Fruit fly (Drosophila melanogaster) whole organism, embryonic: ENCODE data around the gene CG5262.

Source experiments
- Abd-B ChIP-seq: fragments of 200-800 bp; sonication (Bioruptor generic); optimal IDR thresholded peaks from 2 replicates; lab custom pipeline; 2018; ENCODE audit warnings: missing biosample characterization, mild to moderate bottlenecking, missing genetic modification characterization, moderate library complexity
- Ada2b ChIP-seq: fragments of 200-800 bp; sonication (Bioruptor generic); IDR thresholded peaks from 2 replicates; pipeline ENCODE4 v1.3.6; 2022; ENCODE audit warnings: missing biosample characterization, missing genetic modification characterization
- CG10431 ChIP-seq: fragments of 200-800 bp; sonication (Bioruptor generic); optimal IDR thresholded peaks from 3 replicates; lab custom pipeline; 2018; ENCODE audit warnings: missing biosample characterization, mild to moderate bottlenecking, missing genetic modification characterization
- CG10959 ChIP-seq: fragments of 200-800 bp; sonication (Bioruptor generic); IDR thresholded peaks from 2 replicates; pipeline ENCODE4 v1.3.6; 2022; ENCODE audit warnings: missing biosample characterization, missing genetic modification characterization
- CG11504 ChIP-seq: fragments of 200-800 bp; sonication (Bioruptor generic); optimal IDR thresholded peaks from 3 replicates; lab custom pipeline; 2019; ENCODE audit warnings: missing biosample characterization, mild to moderate bottlenecking, missing genetic modification characterization, moderate library complexity
- CG13894 ChIP-seq: fragments of 200-800 bp; sonication (Bioruptor generic); optimal IDR thresholded peaks from 3 replicates; lab custom pipeline; 2018; ENCODE audit warnings: missing biosample characterization, mild to moderate bottlenecking, missing genetic modification characterization, moderate library complexity
- CG14667 ChIP-seq: fragments of 200-800 bp; sonication (Bioruptor generic); IDR thresholded peaks from 2 replicates; pipeline ENCODE4 v1.3.6; 2022; ENCODE audit warnings: missing biosample characterization, missing genetic modification characterization
- CG17568 ChIP-seq: fragments of 200-800 bp; sonication (Bioruptor generic); optimal IDR thresholded peaks from 2 replicates; lab custom pipeline; 2018; ENCODE audit warnings: missing biosample characterization, mild to moderate bottlenecking, missing genetic modification characterization, moderate library complexity
- CG2129 ChIP-seq: fragments of 200-800 bp; sonication (Bioruptor generic); IDR thresholded peaks from 2 replicates; pipeline ENCODE4 v1.3.6; 2022; ENCODE audit warnings: missing biosample characterization, missing genetic modification characterization; ENCODE audit not compliant: partially characterized antibody
- CG2199 ChIP-seq: fragments of 200-800 bp; sonication (Bioruptor generic); IDR thresholded peaks from 3 replicates; pipeline ENCODE4 v1.3.6; 2022; ENCODE audit warnings: missing biosample characterization, missing genetic modification characterization
- CG32772 ChIP-seq: fragments of 200-800 bp; sonication (Bioruptor generic); IDR thresholded peaks from 2 replicates; pipeline ENCODE4 v1.3.6; 2022; ENCODE audit warnings: missing biosample characterization, missing genetic modification characterization
- CG3838 ChIP-seq: fragments of 200-800 bp; sonication (Bioruptor generic); optimal IDR thresholded peaks from 3 replicates; lab custom pipeline; 2016; ENCODE audit warnings: missing biosample characterization, missing genetic modification characterization
- CG3995 ChIP-seq: fragments of 200-800 bp; sonication (Bioruptor generic); optimal IDR thresholded peaks from 3 replicates; lab custom pipeline; 2016; ENCODE audit warnings: missing biosample characterization, missing genetic modification characterization
- CG43689 ChIP-seq: fragments of 200-800 bp; sonication (Bioruptor generic); IDR thresholded peaks from 2 replicates; pipeline ENCODE4 v1.3.6; 2022; ENCODE audit warnings: missing biosample characterization, missing genetic modification characterization
- CG4820 ChIP-seq: fragments of 200-800 bp; sonication (Bioruptor generic); optimal IDR thresholded peaks from 3 replicates; lab custom pipeline; 2016; ENCODE audit warnings: missing biosample characterization, missing genetic modification characterization
- CG5180 ChIP-seq: fragments of 200-800 bp; sonication (Bioruptor generic); optimal IDR thresholded peaks from 3 replicates; lab custom pipeline; 2017; ENCODE audit warnings: missing biosample characterization, missing genetic modification characterization, mild to moderate bottlenecking, moderate library complexity, missing genetic modification reagents
- CG6254 ChIP-seq: fragments of 200-800 bp; sonication (Bioruptor generic); optimal IDR thresholded peaks from 3 replicates; lab custom pipeline; 2017; ENCODE audit warnings: mild to moderate bottlenecking, missing biosample characterization, missing genetic modification reagents, missing genetic modification characterization
- CG7271 ChIP-seq: fragments of 200-800 bp; sonication (Bioruptor generic); optimal IDR thresholded peaks from 2 replicates; lab custom pipeline; 2018; ENCODE audit warnings: missing biosample characterization, mild to moderate bottlenecking, missing genetic modification characterization, moderate library complexity
- CG8359 ChIP-seq: fragments of 200-800 bp; sonication (Bioruptor generic); optimal IDR thresholded peaks from 2 replicates; lab custom pipeline; 2017; ENCODE audit warnings: missing biosample characterization, mild to moderate bottlenecking, missing genetic modification characterization, borderline replicate concordance
- CG9727 ChIP-seq: fragments of 200-800 bp; sonication (Bioruptor generic); optimal IDR thresholded peaks from 3 replicates; lab custom pipeline; 2017; ENCODE audit warnings: missing biosample characterization, mild to moderate bottlenecking, missing genetic modification characterization
- CG9797 ChIP-seq: fragments of 200-800 bp; sonication (Bioruptor generic); optimal IDR thresholded peaks from 3 replicates; lab custom pipeline; 2018; ENCODE audit warnings: missing biosample characterization, mild to moderate bottlenecking, missing genetic modification characterization
- Dp ChIP-seq: fragments of 200-800 bp; sonication (Bioruptor generic); optimal IDR thresholded peaks from 2 replicates; lab custom pipeline; 2018; ENCODE audit warnings: missing biosample characterization, mild to moderate bottlenecking, missing genetic modification characterization, moderate library complexity
- GATAe ChIP-seq: fragments of 200-800 bp; sonication (Bioruptor generic); conservative IDR thresholded peaks from 2 replicates; pipeline ENCODE4 v1.3.6; 2022; ENCODE audit warnings: missing biosample characterization, missing genetic modification characterization
- Max ChIP-seq: fragments of 200-800 bp; sonication (Bioruptor generic); optimal IDR thresholded peaks from 2 replicates; lab custom pipeline; 2016; ENCODE audit warnings: missing biosample characterization, mild to moderate bottlenecking, missing genetic modification characterization
- Med ChIP-seq: fragments of 200-800 bp; sonication (Bioruptor generic); peaks from one replicate; lab custom pipeline; 2016; ENCODE audit warnings: missing biosample characterization, missing genetic modification characterization, mild to moderate bottlenecking, inconsistent platforms, moderate library complexity
- Pdp1 ChIP-seq, 2 experiments: fragments of 200-800 bp; sonication (Bioruptor generic); optimal IDR thresholded peaks; 3 replicates each; lab custom pipeline; 2016; ENCODE audit warnings: missing biosample characterization in 2 of 2, missing genetic modification characterization in 2 of 2, mild to moderate bottlenecking in 1 of 2, moderate library complexity in 1 of 2
- Six4 ChIP-seq: fragments of 200-800 bp; sonication (Bioruptor generic); optimal IDR thresholded peaks from 2 replicates; lab custom pipeline; 2016; ENCODE audit warnings: missing biosample characterization, missing genetic modification characterization
- Sry-β ChIP-seq: fragments of 200-800 bp; sonication (Bioruptor generic); optimal IDR thresholded peaks from 2 replicates; lab custom pipeline; 2018; ENCODE audit warnings: missing biosample characterization, mild to moderate bottlenecking, missing genetic modification characterization, moderate library complexity
- al ChIP-seq: fragments of 200-800 bp; sonication (Bioruptor generic); IDR thresholded peaks from 2 replicates; pipeline ENCODE4 v1.3.6; 2022; ENCODE audit warnings: missing biosample characterization, missing genetic modification characterization
- ato ChIP-seq: fragments of 200-800 bp; sonication (Bioruptor generic); IDR thresholded peaks from 2 replicates; pipeline ENCODE4 v1.3.6; 2022; ENCODE audit warnings: missing biosample characterization, missing genetic modification characterization; ENCODE audit not compliant: partially characterized antibody
- dati ChIP-seq: fragments of 200-800 bp; sonication (Bioruptor generic); IDR thresholded peaks from 2 replicates; pipeline ENCODE4 v1.3.6; 2022; ENCODE audit warnings: missing biosample characterization, missing genetic modification characterization
- eve ChIP-seq, 2 experiments: fragments of >200 bp; optimal IDR thresholded peaks; 2 replicates each; lab custom pipeline; 2017; ENCODE audit warnings: missing biosample characterization in 2 of 2, missing genetic modification characterization in 2 of 2
- gcm ChIP-seq: fragments of 200-800 bp; sonication (Bioruptor generic); optimal IDR thresholded peaks from 2 replicates; lab custom pipeline; 2019; ENCODE audit warnings: missing biosample characterization, mild to moderate bottlenecking, missing genetic modification characterization, moderate library complexity
- grn ChIP-seq: fragments of 200-800 bp; sonication (Bioruptor generic); optimal IDR thresholded peaks from 3 replicates; lab custom pipeline; 2017; ENCODE audit warnings: missing biosample characterization, missing genetic modification characterization
- h ChIP-seq: fragments of >200 bp; optimal IDR thresholded peaks from 2 replicates; lab custom pipeline; 2017
- lab ChIP-seq: fragments of 200-800 bp; sonication (Bioruptor generic); optimal IDR thresholded peaks from 3 replicates; lab custom pipeline; 2017; ENCODE audit warnings: missing biosample characterization, missing genetic modification characterization, mild to moderate bottlenecking, moderate library complexity, missing genetic modification reagents
- nom ChIP-seq: fragments of 200-800 bp; sonication (Bioruptor generic); optimal IDR thresholded peaks from 2 replicates; lab custom pipeline; 2017; ENCODE audit warnings: missing biosample characterization, missing genetic modification characterization, mild to moderate bottlenecking, moderate library complexity, missing genetic modification reagents
- odd ChIP-seq: fragments of 200-800 bp; sonication (Bioruptor generic); optimal IDR thresholded peaks from 2 replicates; lab custom pipeline; 2017; ENCODE audit warnings: missing biosample characterization, mild to moderate bottlenecking, missing genetic modification characterization
- pita ChIP-seq: fragments of 200-800 bp; sonication (Bioruptor generic); optimal IDR thresholded peaks from 2 replicates; lab custom pipeline; 2017; ENCODE audit warnings: missing biosample characterization, mild to moderate bottlenecking, missing genetic modification characterization
- prd ChIP-seq, 3 experiments: fragments of >200 bp in 2 of 3; fragments of 200-800 bp in 1 of 3; sonication (Bioruptor generic) in 1 of 3; optimal IDR thresholded peaks in 2 of 3; IDR thresholded peaks in 1 of 3; 2 replicates in 2 of 3; 3 replicates in 1 of 3; pipeline versions ENCODE4 v1.3.6 to Lab custom; 2017 to 2022; ENCODE audit warnings: missing biosample characterization in 1 of 3, missing genetic modification characterization in 1 of 3
- psq ChIP-seq: fragments of 200-800 bp; sonication (Bioruptor generic); optimal IDR thresholded peaks from 2 replicates; lab custom pipeline; 2017; ENCODE audit warnings: missing biosample characterization, missing genetic modification characterization
- pum ChIP-seq: fragments of 200-800 bp; sonication (Bioruptor generic); optimal IDR thresholded peaks from 2 replicates; lab custom pipeline; 2016; ENCODE audit warnings: missing biosample characterization, missing genetic modification characterization
- sens ChIP-seq: fragments of 200-800 bp; sonication (Bioruptor generic); peaks from one replicate; lab custom pipeline; 2016; ENCODE audit warnings: missing biosample characterization, missing genetic modification characterization
- seq ChIP-seq: fragments of 200-800 bp; sonication (Bioruptor generic); IDR thresholded peaks from 2 replicates; pipeline ENCODE4 v1.3.6; 2022; ENCODE audit warnings: missing biosample characterization, missing genetic modification characterization
- ssp ChIP-seq: fragments of 200-800 bp; sonication (Bioruptor generic); IDR thresholded peaks from 2 replicates; pipeline ENCODE4 v1.3.6; 2022; ENCODE audit warnings: missing biosample characterization, missing genetic modification characterization
- unc-4 ChIP-seq: fragments of 200-800 bp; sonication (Bioruptor generic); IDR thresholded peaks from 2 replicates; pipeline ENCODE4 v1.3.6; 2022; ENCODE audit warnings: missing biosample characterization, missing genetic modification characterization; ENCODE audit not compliant: partially characterized antibody

The CG5262 gene

DNA sequence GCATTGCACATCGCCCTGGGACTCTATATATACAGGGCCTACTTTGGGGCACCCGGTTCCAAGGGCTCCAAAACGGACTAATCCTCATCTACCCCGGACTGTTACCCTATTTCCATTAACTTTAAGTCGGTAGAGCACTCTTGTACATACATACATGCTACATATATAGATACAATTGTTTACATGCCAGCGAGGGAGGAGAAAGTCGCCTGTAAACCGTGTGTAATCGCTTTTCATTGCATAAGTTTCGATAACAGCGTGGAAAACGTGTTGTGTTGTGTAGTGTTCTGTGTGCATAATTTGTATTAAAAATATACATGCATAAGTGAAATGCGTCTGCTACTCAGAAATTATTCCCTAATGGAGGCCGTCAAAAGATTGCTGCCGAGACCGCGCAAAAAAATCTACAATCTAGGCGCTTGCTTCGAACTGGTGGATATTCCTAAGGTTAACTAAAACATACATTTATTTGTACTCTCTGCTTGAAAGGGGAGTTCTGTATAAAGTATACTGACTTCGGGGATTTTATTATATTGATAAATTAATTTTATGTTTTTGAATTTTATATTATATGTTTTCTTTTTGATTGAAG is 44.0 kb upstream of the CG5262 start, which contains the start of gene isoQC:
TSS of gene isoQC (plus strand) at position 270 of the 592 bp plus-strand sequence.
- TF ChIP-seq CG17568 (GFP tag; lab: Kevin White, UChicago): peak; percentile 75
- no peak for TF ChIP-seq CG4820 (GFP tag; lab: Kevin White, UChicago)
- peak; percentile 80 for TF ChIP-seq gcm (GFP tag; lab: Kevin White, UChicago)
- no peak for TF ChIP-seq CG2199
- peak in 1 of 2 experiments; percentile 86 for TF ChIP-seq eve (GFP tag; optimal IDR thresholded peaks at IDR 0.05; lab: Kevin White, UChicago)
- peak; percentile 19 for TF ChIP-seq Med
- TF ChIP-seq Pdp1 (GFP tag; optimal IDR thresholded peaks at IDR 0.05; lab: Kevin White, UChicago): peak in 1 of 2 experiments; percentile 99
- TF ChIP-seq sens (GFP tag; lab: Kevin White, UChicago): peak; percentile 37
- TF ChIP-seq CG3838 (GFP tag; lab: Kevin White, UChicago): peak; percentile 53
- TF ChIP-seq CG10431: peak; percentile 76

DNA sequence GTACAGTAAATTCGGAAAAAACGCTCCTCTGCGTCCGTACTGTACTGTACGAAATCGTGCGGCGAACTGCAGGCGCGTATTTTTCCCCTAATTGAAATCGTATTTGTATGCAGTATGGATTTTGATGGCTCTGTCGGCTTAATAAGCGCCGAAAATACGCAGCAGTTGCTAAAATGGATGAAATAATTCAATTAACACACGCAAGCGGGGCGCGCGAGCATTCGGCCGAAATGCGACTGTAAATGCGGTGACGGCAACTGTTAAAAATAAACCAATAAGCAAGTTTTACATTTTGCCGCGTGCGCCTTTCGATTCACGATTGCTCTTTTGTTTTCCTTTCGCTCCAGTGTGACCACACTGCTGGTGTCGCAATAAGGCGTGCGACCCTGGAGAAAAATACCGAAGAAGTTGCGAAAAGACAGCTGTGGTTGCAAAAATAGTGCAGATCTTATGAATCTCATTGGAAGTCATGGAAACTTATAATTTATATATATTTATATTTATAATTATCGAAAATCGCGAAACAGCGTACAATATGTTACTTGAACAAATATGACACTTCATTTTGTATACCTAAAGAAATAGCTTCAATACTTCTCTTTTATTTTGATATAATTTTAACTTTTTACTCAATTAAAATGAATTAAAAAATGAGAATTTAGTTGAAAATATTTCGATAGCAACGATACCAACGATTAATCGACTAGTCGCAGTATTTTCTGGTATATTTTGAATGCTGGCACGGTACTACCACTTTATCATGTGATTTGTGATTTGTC is 42.9 kb upstream of the CG5262 start, which contains the start of the genes CG32428 and CG5969:
TSS of gene CG32428 (minus strand) at position 703 of the 779 bp plus-strand sequence.
TSS of gene CG5969 (plus strand) at position 763 of the 779 bp plus-strand sequence.
- peak; percentile 45 for TF ChIP-seq Max (GFP tag; lab: Kevin White, UChicago)
- TF ChIP-seq dati (GFP tag; lab: Robert Waterston, UW): no peak
- TF ChIP-seq Sry-β (GFP tag; lab: Kevin White, UChicago): no peak
- TF ChIP-seq seq (GFP tag; lab: Robert Waterston, UW): no peak
- peak; percentile 65 for TF ChIP-seq Abd-B
- peak; percentile 54 for TF ChIP-seq CG14667 (GFP tag; lab: Robert Waterston, UW)
- TF ChIP-seq psq (GFP tag; lab: Kevin White, UChicago): peak; percentile 69
- TF ChIP-seq CG3995: peak; percentile 95
- peak; percentile 70 for TF ChIP-seq CG9727 (GFP tag; lab: Kevin White, UChicago)
- TF ChIP-seq GATAe (GFP tag; lab: Robert Waterston, UW): peak; percentile 9; the same call in 1 of the 2 replicates
- TF ChIP-seq ssp (GFP tag; lab: Robert Waterston, UW): no peak; the same call in 1 of the 2 replicates
- no peak for TF ChIP-seq nom (GFP tag; lab: Kevin White, UChicago)
- no peak for TF ChIP-seq CG10959 (GFP tag; lab: Robert Waterston, UW)
- TF ChIP-seq lab (GFP tag; lab: Kevin White, UChicago): peak; percentile 72
- no peak for TF ChIP-seq CG8359 (GFP tag; lab: Kevin White, UChicago)
- TF ChIP-seq CG7271 (tag; lab: Kevin White, UChicago): peak; percentile 12
- no peak for TF ChIP-seq CG43689 (GFP tag; lab: Robert Waterston, UW)
- TF ChIP-seq CG32772 (GFP tag; lab: Robert Waterston, UW): peak; percentile 49; the same call in 1 of the 2 replicates
- TF ChIP-seq CG13894: peak; percentile 53
- TF ChIP-seq ato (GFP tag; lab: Robert Waterston, UW): no peak
- peak; percentile 84 for TF ChIP-seq CG11504 (tag; lab: Kevin White, UChicago)
- no peak for TF ChIP-seq h
- no peak for TF ChIP-seq pita (GFP tag; lab: Kevin White, UChicago)
- peak; percentile 29 for TF ChIP-seq Six4
- no peak for TF ChIP-seq prd (optimal IDR thresholded peaks at IDR 0.05; lab: Kevin White, UChicago)
- peak; percentile 65 for TF ChIP-seq prd (GFP tag; IDR thresholded peaks at IDR 0.05; lab: Robert Waterston, UW)
- peak; percentile 15 for TF ChIP-seq odd (GFP tag; lab: Kevin White, UChicago)
- TF ChIP-seq unc-4 (GFP tag; lab: Robert Waterston, UW): no peak
- peak; percentile 57 for TF ChIP-seq Dp (GFP tag; lab: Kevin White, UChicago)
- TF ChIP-seq CG6254 (GFP tag; lab: Kevin White, UChicago): peak; percentile 8
- TF ChIP-seq CG5180 (GFP tag; lab: Kevin White, UChicago): no peak
- TF ChIP-seq CG2129 (GFP tag; lab: Robert Waterston, UW): no peak
- peak; percentile 50 for TF ChIP-seq Ada2b
- TF ChIP-seq grn (GFP tag; lab: Kevin White, UChicago): no peak
- TF ChIP-seq CG9797 (GFP tag; lab: Kevin White, UChicago): peak; percentile 84
- TF ChIP-seq al: peak; percentile 69
- TF ChIP-seq pum: peak; percentile 12
